Worm (Caenorhabditis elegans): ENCODE results near the gene str-32.

DNA sequence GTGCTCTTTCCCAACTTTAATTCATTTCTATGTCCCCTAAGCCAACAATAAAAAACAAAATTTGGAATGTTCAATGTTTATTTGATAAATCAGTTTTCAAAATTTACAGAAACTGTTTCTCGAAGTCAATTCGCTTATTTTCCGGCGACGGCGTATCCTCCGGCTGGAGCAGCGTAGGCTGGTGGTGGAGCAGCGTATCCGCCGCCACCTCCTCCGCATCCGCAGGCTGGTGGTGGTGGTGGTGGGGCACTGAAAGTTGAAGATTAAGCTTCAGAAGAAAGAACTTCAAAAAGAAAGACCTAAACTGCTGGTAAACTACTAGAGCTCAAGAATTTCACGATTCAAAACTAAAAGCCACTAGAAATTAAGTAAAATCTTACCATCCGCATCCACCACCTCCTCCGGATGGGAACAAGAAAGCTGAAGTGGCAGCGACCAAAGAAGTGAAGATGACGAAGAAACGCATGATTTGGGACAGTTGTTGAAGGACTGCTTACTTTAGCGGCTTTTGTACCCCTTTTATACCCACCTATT lies 36.9 kb upstream of the str-32 start, which contains the start of gene C02E7.7:
- TF ChIP-seq flt-1 (GFP tag; IDR thresholded peaks at IDR 0.05): no peak
- no peak for TF ChIP-seq sea-1 (GFP tag; conservative IDR thresholded peaks at IDR 0.05)
- no peak for TF ChIP-seq hnd-1 (tag; optimal IDR thresholded peaks at IDR 0.05)
- no peak for TF ChIP-seq tbx-11 (GFP tag; IDR thresholded peaks at IDR 0.05)
- TF ChIP-seq ama-1 (optimal IDR thresholded peaks at IDR 0.05): no peak

Data from whole organism, early embryonic.